Worm (Caenorhabditis elegans) whole organism, late embryonic: ENCODE measurements around the gene F28F9.3.

Experiments
- ahr-1 ChIP-seq: sonication (generic microtip); optimal IDR thresholded peaks from 2 replicates; lab custom pipeline; 2016; ENCODE audit warnings: missing genetic modification characterization, missing compliant biosample characterization
- ama-1 ChIP-seq: fragments of 150-350 bp; optimal IDR thresholded peaks from 2 replicates; lab custom pipeline; 2014
- ceh-22 ChIP-seq: sonication (generic microtip); optimal IDR thresholded peaks from 2 replicates; lab custom pipeline; 2017; ENCODE audit warnings: missing biosample characterization, missing genetic modification characterization
- ets-4 ChIP-seq: sonication (generic microtip); optimal IDR thresholded peaks from 2 replicates; lab custom pipeline; 2016; ENCODE audit warnings: missing genetic modification characterization, missing compliant biosample characterization
- fkh-10 ChIP-seq: fragments of 150-350 bp; optimal IDR thresholded peaks from 2 replicates; lab custom pipeline; 2014; ENCODE audit warnings: missing biosample characterization, missing genetic modification reagents, missing genetic modification characterization
- hlh-30 ChIP-seq: sonication (generic microtip); optimal IDR thresholded peaks from 2 replicates; lab custom pipeline; 2017; ENCODE audit warnings: antibody characterized with exemption, missing genetic modification characterization, missing compliant biosample characterization; ENCODE audit not compliant: insufficient read depth
- pqm-1 ChIP-seq: sonication (generic microtip); optimal IDR thresholded peaks from 2 replicates; lab custom pipeline; 2016; ENCODE audit warnings: missing genetic modification characterization, missing compliant biosample characterization
- unc-86 ChIP-seq: sonication (generic microtip); optimal IDR thresholded peaks from 2 replicates; lab custom pipeline; 2016; ENCODE audit warnings: missing genetic modification characterization, missing compliant biosample characterization
- zip-5 ChIP-seq: sonication (generic microtip); optimal IDR thresholded peaks from 2 replicates; lab custom pipeline; 2016; ENCODE audit warnings: missing genetic modification characterization, missing compliant biosample characterization

- TF ChIP-seq fkh-10 (GFP tag; lab: Kevin White, UChicago) (no peak), unc-86 (tag; lab: Kevin White, UChicago) (no peak), ceh-22 (tag; lab: Kevin White, UChicago) (no peak), ama-1 (no peak), ahr-1 (tag; lab: Kevin White, UChicago) (no peak), ets-4 (tag; lab: Kevin White, UChicago) (no peak), hlh-30 (no peak), pqm-1 (tag; lab: Kevin White, UChicago) (no peak), zip-5 (tag; lab: Kevin White, UChicago) (no peak)
Observed at ce11 chrIV:3844584-3844983, 17.9 kb downstream of the F28F9.3 start.
